Worm (Caenorhabditis elegans) whole organism, young adult: ENCODE measurements around the gene ckb-3.

Source experiments
- B0019.2 ChIP-seq: fragments of 200-800 bp; sonication (Bioruptor generic); conservative IDR thresholded peaks from 2 replicates; pipeline ENCODE4 v1.3.6; 2022; ENCODE audit warnings: missing genetic modification reagents, missing genetic modification characterization, missing compliant biosample characterization
- F39B2.1 ChIP-seq: fragments of 200-800 bp; sonication (Bioruptor generic); IDR thresholded peaks from 2 replicates; pipeline ENCODE4 v1.3.6; 2022; ENCODE audit warnings: missing genetic modification reagents, missing genetic modification characterization, missing compliant biosample characterization
- efl-1 ChIP-seq: fragments of 150-350 bp; optimal IDR thresholded peaks from 2 replicates; lab custom pipeline; 2014; ENCODE audit warnings: missing biosample characterization, missing genetic modification reagents, missing genetic modification characterization
- lin-26 ChIP-seq: fragments of 200-800 bp; sonication (Bioruptor generic); IDR thresholded peaks from 2 replicates; pipeline ENCODE4 v1.3.6; 2022; ENCODE audit warnings: missing genetic modification reagents, missing genetic modification characterization, missing compliant biosample characterization
- sdz-38 ChIP-seq: sonication (generic microtip); optimal IDR thresholded peaks from 2 replicates; lab custom pipeline; 2016; ENCODE audit warnings: missing genotype, missing genetic modification characterization, missing compliant biosample characterization
- tbp1 ChIP-seq: fragments of 200-800 bp; sonication (Bioruptor generic); optimal IDR thresholded peaks from 2 replicates; lab custom pipeline; 2018; ENCODE audit warnings: mild to moderate bottlenecking, missing genetic modification characterization, missing compliant biosample characterization
- ztf-6 ChIP-seq: fragments of 200-800 bp; sonication (Bioruptor generic); IDR thresholded peaks from 2 replicates; pipeline ENCODE4 v1.3.6; 2022; ENCODE audit warnings: missing genetic modification reagents, missing genetic modification characterization, missing compliant biosample characterization

- TF ChIP-seq B0019.2 (GFP tag; lab: Robert Waterston, UW) (no peak), F39B2.1 (GFP tag; lab: Robert Waterston, UW) (no peak), lin-26 (GFP tag; lab: Robert Waterston, UW) (no peak), tbp1 (no peak), ztf-6 (GFP tag; lab: Robert Waterston, UW) (no peak), sdz-38 (tag; lab: Kevin White, UChicago) (no peak), efl-1 (no peak)
Measured at ce11 chrIII:4359208-4359607, 11.5 kb upstream of the ckb-3 start.
